Worm (Caenorhabditis elegans): Measurements from ENCODE around the gene C14C10.10.

- TF ChIP-seq pha-4 (tag; optimal IDR thresholded peaks at IDR 0.05) (no peak), lin-11 (tag; optimal IDR thresholded peaks at IDR 0.05) (no peak), sox-4 (tag; optimal IDR thresholded peaks at IDR 0.05) (no peak), dmd-4 (tag; optimal IDR thresholded peaks at IDR 0.05; ENCODE audit: borderline replicate concordance) (no peak), lim-6 (tag; optimal IDR thresholded peaks at IDR 0.05) (no peak), gmeb-2 (tag; optimal IDR thresholded peaks at IDR 0.05) (no peak), F13H6.1 (tag; optimal IDR thresholded peaks at IDR 0.05) (no peak), pag-3 (tag; optimal IDR thresholded peaks at IDR 0.05; ENCODE audit: borderline replicate concordance) (no peak), elt-2 (tag; optimal IDR thresholded peaks at IDR 0.05) (no peak), ceh-31 (tag; optimal IDR thresholded peaks at IDR 0.05) (no peak), pqm-1 (tag; optimal IDR thresholded peaks at IDR 0.05) (no peak), C38D4.7 (GFP tag; optimal IDR thresholded peaks at IDR 0.05) (no peak), dve-1 (tag; optimal IDR thresholded peaks at IDR 0.05) (no peak), hlh-6 (tag; optimal IDR thresholded peaks at IDR 0.05) (no peak)
Measured at ce11 chrV:12588030-12588429, 10.9 kb downstream of the C14C10.10 start, which contains the start of gene C14C10.1.

Measured in whole organism, late embryonic.